Worm (Caenorhabditis elegans) whole organism, L2 larva: ENCODE measurements around the gene B0303.14.

Source experiments
- C34F6.9 ChIP-seq: fragments of 150-350 bp; optimal IDR thresholded peaks from 2 replicates; lab custom pipeline; 2014; ENCODE audit warnings: missing biosample characterization, missing genetic modification characterization
- fos-1 ChIP-seq: fragments of 150-350 bp; optimal IDR thresholded peaks from 2 replicates; lab custom pipeline; 2014; ENCODE audit warnings: missing biosample characterization, missing genetic modification characterization
- nhr-12 ChIP-seq: fragments of 150-350 bp; optimal IDR thresholded peaks from 2 replicates; lab custom pipeline; 2014; ENCODE audit warnings: missing biosample characterization, missing genetic modification characterization
- nhr-25 ChIP-seq: fragments of 150-350 bp; sonication (generic microtip); optimal IDR thresholded peaks from 3 replicates; lab custom pipeline; 2014; ENCODE audit warnings: missing biosample characterization, missing genetic modification characterization
- nhr-77 ChIP-seq: fragments of 150-350 bp; optimal IDR thresholded peaks from 2 replicates; lab custom pipeline; 2014; ENCODE audit warnings: missing biosample characterization, missing genetic modification characterization
- snpc-4 ChIP-seq: fragments of 150-350 bp; optimal IDR thresholded peaks from 2 replicates; lab custom pipeline; 2014; ENCODE audit warnings: missing biosample characterization, missing genetic modification characterization
- unc-62 ChIP-seq: fragments of 150-350 bp; optimal IDR thresholded peaks from 2 replicates; lab custom pipeline; 2014; ENCODE audit warnings: missing biosample characterization, missing genetic modification reagents, missing genetic modification characterization

DNA sequence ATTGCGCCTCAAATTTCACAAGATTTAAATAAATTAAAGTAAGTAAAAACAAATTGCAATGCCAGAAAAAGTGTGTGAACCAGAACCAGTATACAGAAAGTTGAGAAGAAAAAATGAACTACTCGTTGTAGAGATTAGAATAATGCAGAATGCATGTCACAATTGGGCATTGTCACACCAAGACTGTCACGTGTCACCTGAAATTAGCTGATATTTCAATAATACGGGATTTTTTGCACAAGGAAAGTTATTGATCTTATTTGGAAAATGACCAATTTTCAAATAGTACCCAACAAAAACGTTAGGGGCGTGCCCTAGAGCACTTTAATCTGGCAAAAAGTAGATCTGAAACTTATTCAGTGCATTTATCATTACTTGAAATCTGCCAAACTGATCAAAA is 26.0 kb upstream of the B0303.14 start:
- TF ChIP-seq C34F6.9 (tag; lab: Kevin White, UChicago) (no peak), unc-62 (GFP tag; lab: Kevin White, UChicago) (no peak), nhr-25 (no peak), snpc-4 (tag; lab: Kevin White, UChicago) (no peak), fos-1 (tag; lab: Kevin White, UChicago) (no peak), nhr-12 (tag; lab: Kevin White, UChicago) (no peak), nhr-77 (tag; lab: Kevin White, UChicago) (no peak)
